Worm (Caenorhabditis elegans) whole organism, mixed stage, embryonic: ENCODE data around the gene pgp-7.

Experiments used
- M03D4.4 ChIP-seq: sonication (generic microtip); optimal IDR thresholded peaks from 2 replicates; lab custom pipeline; 2017; ENCODE audit warnings: mild to moderate bottlenecking, missing genetic modification characterization, missing compliant biosample characterization
- bed-3 ChIP-seq: fragments of 200-800 bp; sonication (Bioruptor generic); optimal IDR thresholded peaks from 3 replicates; lab custom pipeline; 2018; ENCODE audit warnings: mild to moderate bottlenecking, missing genetic modification characterization, moderate library complexity, missing compliant biosample characterization
- blmp-1 ChIP-seq: fragments of 150-350 bp; optimal IDR thresholded peaks from 2 replicates; lab custom pipeline; 2014; ENCODE audit warnings: missing biosample characterization, missing genetic modification characterization
- ceh-39 ChIP-seq: fragments of 150-350 bp; optimal IDR thresholded peaks from 2 replicates; lab custom pipeline; 2014; ENCODE audit warnings: missing biosample characterization, missing genetic modification characterization
- ceh-43 ChIP-seq: fragments of 200-800 bp; sonication (Bioruptor generic); optimal IDR thresholded peaks from 2 replicates; lab custom pipeline; 2018; ENCODE audit warnings: mild to moderate bottlenecking, missing genetic modification characterization, moderate library complexity, missing compliant biosample characterization
- ceh-83 ChIP-seq: fragments of 200-800 bp; sonication (Bioruptor generic); optimal IDR thresholded peaks from 2 replicates; lab custom pipeline; 2018; ENCODE audit warnings: mild to moderate bottlenecking, missing genetic modification characterization, missing compliant biosample characterization
- ces-1 ChIP-seq: fragments of 150-350 bp; optimal IDR thresholded peaks from 2 replicates; lab custom pipeline; 2014; ENCODE audit warnings: missing biosample characterization, missing genetic modification reagents, missing genetic modification characterization
- cnd-1 ChIP-seq: fragments of 200-800 bp; sonication (Bioruptor generic); optimal IDR thresholded peaks from 2 replicates; lab custom pipeline; 2018; ENCODE audit warnings: mild to moderate bottlenecking, missing genetic modification characterization, missing compliant biosample characterization
- drap-1 ChIP-seq: fragments of 200-800 bp; sonication (Bioruptor generic); optimal IDR thresholded peaks from 3 replicates; lab custom pipeline; 2018; ENCODE audit warnings: mild to moderate bottlenecking, missing genetic modification characterization, missing compliant biosample characterization
- elt-1 ChIP-seq: sonication (generic microtip); optimal IDR thresholded peaks from 2 replicates; lab custom pipeline; 2017; ENCODE audit warnings: missing genetic modification characterization, mild to moderate bottlenecking, missing compliant biosample characterization, antibody characterized with exemption, moderate library complexity, borderline replicate concordance; ENCODE audit not compliant: insufficient read depth
- elt-3 ChIP-seq: fragments of 150-350 bp; optimal IDR thresholded peaks from 2 replicates; lab custom pipeline; 2014; ENCODE audit warnings: missing biosample characterization, missing genetic modification characterization
- flh-1 ChIP-seq: fragments of 200-800 bp; sonication (Bioruptor generic); optimal IDR thresholded peaks from 2 replicates; lab custom pipeline; 2018; ENCODE audit warnings: mild to moderate bottlenecking, missing genetic modification characterization, moderate library complexity, missing compliant biosample characterization
- ham-2 ChIP-seq: fragments of 200-800 bp; sonication (Bioruptor generic); optimal IDR thresholded peaks from 2 replicates; lab custom pipeline; 2018; ENCODE audit warnings: mild to moderate bottlenecking, missing genetic modification characterization, missing compliant biosample characterization
- hlh-1 ChIP-seq: fragments of 150-350 bp; optimal IDR thresholded peaks from 2 replicates; lab custom pipeline; 2014; ENCODE audit warnings: missing biosample characterization, missing genetic modification reagents, missing genetic modification characterization
- lin-13 ChIP-seq: fragments of 150-350 bp; optimal IDR thresholded peaks from 2 replicates; lab custom pipeline; 2014; ENCODE audit warnings: missing biosample characterization, missing genetic modification characterization
- lin-32 ChIP-seq: fragments of 200-800 bp; sonication (Bioruptor generic); optimal IDR thresholded peaks from 2 replicates; lab custom pipeline; 2018; ENCODE audit warnings: mild to moderate bottlenecking, missing genetic modification characterization, missing compliant biosample characterization
- lsy-2 ChIP-seq: fragments of 150-350 bp; optimal IDR thresholded peaks from 2 replicates; lab custom pipeline; 2014; ENCODE audit warnings: missing biosample characterization, missing genetic modification characterization
- mab-5 ChIP-seq: fragments of 150-350 bp; optimal IDR thresholded peaks from 2 replicates; lab custom pipeline; 2014; ENCODE audit warnings: missing biosample characterization, missing genetic modification characterization
- mep-1 ChIP-seq: fragments of 150-350 bp; optimal IDR thresholded peaks from 2 replicates; lab custom pipeline; 2017; ENCODE audit warnings: missing biosample characterization, missing genetic modification reagents, missing genetic modification characterization, inconsistent platforms
- mls-2 ChIP-seq: sonication (generic microtip); optimal IDR thresholded peaks from 2 replicates; lab custom pipeline; 2016; ENCODE audit warnings: mild to moderate bottlenecking, missing genetic modification characterization, moderate library complexity, missing compliant biosample characterization
- nhr-12 ChIP-seq: fragments of 150-350 bp; optimal IDR thresholded peaks from 2 replicates; lab custom pipeline; 2014; ENCODE audit warnings: missing biosample characterization, missing genetic modification characterization
- nhr-2 ChIP-seq: fragments of 150-350 bp; optimal IDR thresholded peaks from 2 replicates; lab custom pipeline; 2014; ENCODE audit warnings: missing biosample characterization, missing genetic modification characterization
- nhr-237 ChIP-seq: fragments of 150-350 bp; optimal IDR thresholded peaks from 2 replicates; lab custom pipeline; 2014; ENCODE audit warnings: missing biosample characterization, missing genetic modification characterization
- nhr-76 ChIP-seq: sonication (generic microtip); optimal IDR thresholded peaks from 2 replicates; lab custom pipeline; 2017; ENCODE audit warnings: missing biosample characterization, missing genetic modification characterization
- pha-4 ChIP-seq: fragments of 150-350 bp; optimal IDR thresholded peaks from 2 replicates; lab custom pipeline; 2018; ENCODE audit warnings: missing biosample characterization, missing genetic modification reagents, missing genetic modification characterization
- sem-2 ChIP-seq: fragments of 200-800 bp; sonication (Bioruptor generic); optimal IDR thresholded peaks from 2 replicates; lab custom pipeline; 2018; ENCODE audit warnings: mild to moderate bottlenecking, missing genetic modification characterization, missing compliant biosample characterization
- snpc-4 ChIP-seq: fragments of 150-350 bp; optimal IDR thresholded peaks from 2 replicates; lab custom pipeline; 2014; ENCODE audit warnings: missing biosample characterization, missing genetic modification characterization
- sptf-1 ChIP-seq: sonication (generic microtip); optimal IDR thresholded peaks from 2 replicates; lab custom pipeline; 2017; ENCODE audit warnings: mild to moderate bottlenecking, missing genetic modification characterization, moderate library complexity, missing compliant biosample characterization
- tbx-8 ChIP-seq: fragments of 200-800 bp; sonication (Bioruptor generic); optimal IDR thresholded peaks from 2 replicates; lab custom pipeline; 2018; ENCODE audit warnings: mild to moderate bottlenecking, missing genetic modification characterization, moderate library complexity, missing compliant biosample characterization
- unc-120 ChIP-seq: sonication (generic microtip); optimal IDR thresholded peaks from 2 replicates; lab custom pipeline; 2017; ENCODE audit warnings: missing genetic modification characterization, missing compliant biosample characterization; ENCODE audit not compliant: poor library complexity, severe bottlenecking
- unc-39 ChIP-seq: fragments of 150-350 bp; optimal IDR thresholded peaks from 2 replicates; lab custom pipeline; 2014; ENCODE audit warnings: missing biosample characterization, missing genetic modification characterization
- unc-62 ChIP-seq: fragments of 150-350 bp; optimal IDR thresholded peaks from 2 replicates; lab custom pipeline; 2014; ENCODE audit warnings: missing biosample characterization, missing genetic modification reagents, missing genetic modification characterization
- zip-8 ChIP-seq: fragments of 150-350 bp; optimal IDR thresholded peaks from 2 replicates; lab custom pipeline; 2014; ENCODE audit warnings: missing biosample characterization, missing genetic modification characterization
- ztf-11 ChIP-seq: fragments of 150-350 bp; optimal IDR thresholded peaks from 2 replicates; lab custom pipeline; 2014; ENCODE audit warnings: missing biosample characterization, missing genetic modification characterization

pgp-7 gene

ce11 chrX:10902723-10903322 lies 32.8 kb upstream of the pgp-7 start, which contains the start of gene acbp-3:
Gene acbp-3 (plus strand): TSS chrX:10903272.
- no peak for TF ChIP-seq sem-2 (GFP tag; lab: Kevin White, UChicago)
- no peak for TF ChIP-seq tbx-8 (GFP tag; lab: Kevin White, UChicago)
- no peak for TF ChIP-seq unc-39 (tag; lab: Kevin White, UChicago)
- TF ChIP-seq zip-8 (tag; lab: Kevin White, UChicago), result no peak
- TF ChIP-seq lin-32, result no peak
- TF ChIP-seq elt-1 (tag; lab: Kevin White, UChicago), result no peak
- no peak for TF ChIP-seq snpc-4
- no peak for TF ChIP-seq mab-5 (tag; lab: Kevin White, UChicago)
- TF ChIP-seq ham-2 (GFP tag; lab: Kevin White, UChicago), result no peak
- no peak for TF ChIP-seq nhr-237 (tag; lab: Kevin White, UChicago)
- TF ChIP-seq mep-1 (tag; lab: Kevin White, UChicago), result no peak
- TF ChIP-seq ztf-11 (tag; lab: Kevin White, UChicago), result no peak
- TF ChIP-seq ceh-39 (tag; lab: Kevin White, UChicago), result no peak
- TF ChIP-seq sptf-1 (tag; lab: Kevin White, UChicago), result no peak
- no peak for TF ChIP-seq M03D4.4 (tag; lab: Kevin White, UChicago)
- TF ChIP-seq flh-1, result no peak

ce11 chrX:10901766-10902165 lies 31.7 kb upstream of the pgp-7 start:
- TF ChIP-seq sem-2 (GFP tag; lab: Kevin White, UChicago) (no peak), nhr-237 (tag; lab: Kevin White, UChicago) (no peak), drap-1 (GFP tag; lab: Kevin White, UChicago) (no peak), lsy-2 (no peak), blmp-1 (tag; lab: Kevin White, UChicago) (no peak), snpc-4 (no peak), tbx-8 (GFP tag; lab: Kevin White, UChicago) (no peak), hlh-1 (tag; lab: Kevin White, UChicago) (no peak), unc-39 (tag; lab: Kevin White, UChicago) (no peak), elt-1 (tag; lab: Kevin White, UChicago) (no peak), lin-13 (tag; lab: Kevin White, UChicago) (no peak), M03D4.4 (tag; lab: Kevin White, UChicago) (no peak), sptf-1 (tag; lab: Kevin White, UChicago) (no peak), mls-2 (no peak), mab-5 (tag; lab: Kevin White, UChicago) (no peak), nhr-12 (tag; lab: Kevin White, UChicago) (no peak), ces-1 (GFP tag; lab: Kevin White, UChicago) (no peak), ceh-83 (GFP tag; lab: Kevin White, UChicago) (no peak), lin-32 (no peak), unc-62 (no peak)

ce11 chrX:10900952-10901351 lies 30.9 kb upstream of the pgp-7 start:
- TF ChIP-seq drap-1 (GFP tag; lab: Kevin White, UChicago), result peak; percentile 45
- TF ChIP-seq unc-62, result peak; percentile 72
- peak; percentile 86 for TF ChIP-seq unc-120 (tag; lab: Kevin White, UChicago)
- TF ChIP-seq cnd-1 (tag; lab: Kevin White, UChicago), result peak; percentile 18
- TF ChIP-seq hlh-1 (tag; lab: Kevin White, UChicago), result peak; percentile 74
- TF ChIP-seq M03D4.4 (tag; lab: Kevin White, UChicago), result peak; percentile 27
- no peak for TF ChIP-seq sptf-1 (tag; lab: Kevin White, UChicago)
- TF ChIP-seq flh-1, result no peak
- peak; percentile 25 for TF ChIP-seq mls-2
- TF ChIP-seq mep-1 (tag; lab: Kevin White, UChicago), result peak; percentile 72
- TF ChIP-seq ham-2 (GFP tag; lab: Kevin White, UChicago), result no peak
- peak; percentile 69 for TF ChIP-seq ces-1 (GFP tag; lab: Kevin White, UChicago)
- peak; percentile 35 for TF ChIP-seq nhr-12 (tag; lab: Kevin White, UChicago)

- no peak for TF ChIP-seq ceh-39 (tag; lab: Kevin White, UChicago)
- peak; percentile 70 for TF ChIP-seq sptf-1 (tag; lab: Kevin White, UChicago)
- TF ChIP-seq drap-1 (GFP tag; lab: Kevin White, UChicago), result peak; percentile 54
- TF ChIP-seq mls-2, result no peak
- no peak for TF ChIP-seq sem-2 (GFP tag; lab: Kevin White, UChicago)
- TF ChIP-seq snpc-4, result no peak
- no peak for TF ChIP-seq ceh-83 (GFP tag; lab: Kevin White, UChicago)
- no peak for TF ChIP-seq ceh-43
- no peak for TF ChIP-seq bed-3 (GFP tag; lab: Kevin White, UChicago)
- TF ChIP-seq hlh-1 (tag; lab: Kevin White, UChicago), result peak; percentile 69
- TF ChIP-seq mep-1 (tag; lab: Kevin White, UChicago), result peak; percentile 57
- TF ChIP-seq nhr-2 (tag; lab: Kevin White, UChicago), result no peak
- TF ChIP-seq cnd-1 (tag; lab: Kevin White, UChicago), result peak; percentile 55
- no peak for TF ChIP-seq mab-5 (tag; lab: Kevin White, UChicago)
- peak; percentile 32 for TF ChIP-seq pha-4 (tag; lab: Kevin White, UChicago)
- peak; percentile 17 for TF ChIP-seq nhr-237 (tag; lab: Kevin White, UChicago)
- no peak for TF ChIP-seq elt-3
- no peak for TF ChIP-seq ham-2 (GFP tag; lab: Kevin White, UChicago)
- TF ChIP-seq nhr-12 (tag; lab: Kevin White, UChicago), result no peak
- TF ChIP-seq lin-13 (tag; lab: Kevin White, UChicago), result peak; percentile 49
- TF ChIP-seq unc-120 (tag; lab: Kevin White, UChicago), result peak; percentile 14
- TF ChIP-seq nhr-76, result no peak
- TF ChIP-seq M03D4.4 (tag; lab: Kevin White, UChicago), result peak; percentile 35
- TF ChIP-seq unc-39 (tag; lab: Kevin White, UChicago), result no peak
These were observed 30.2 kb upstream of the pgp-7 start, which contains the start of gene suca-1 for ce11 chrX:10900079-10900724. Gene suca-1 (minus strand): TSS chrX:10900114.
